Worm (Caenorhabditis elegans) whole organism, L2 larva: Measurements from ENCODE around the gene F43C11.6.

Source experiments
- F13H6.1 ChIP-seq: sonication (generic microtip); optimal IDR thresholded peaks from 2 replicates; lab custom pipeline; 2016; ENCODE audit warnings: missing genetic modification characterization, missing compliant biosample characterization
- R02D3.7 ChIP-seq: fragments of 150-350 bp; optimal IDR thresholded peaks from 2 replicates; lab custom pipeline; 2014; ENCODE audit warnings: missing biosample characterization, missing genetic modification characterization
- ZK546.5 ChIP-seq: sonication (generic microtip); optimal IDR thresholded peaks from 2 replicates; lab custom pipeline; 2017; ENCODE audit warnings: missing biosample characterization, missing genetic modification characterization
- aly-2 ChIP-seq: fragments of 150-350 bp; optimal IDR thresholded peaks from 2 replicates; lab custom pipeline; 2014; ENCODE audit warnings: missing biosample characterization, missing genetic modification characterization
- ama-1 ChIP-seq: fragments of 150-350 bp; optimal IDR thresholded peaks from 2 replicates; lab custom pipeline; 2018; ENCODE audit warnings: inconsistent platforms
- ceh-82 ChIP-seq: fragments of 150-350 bp; optimal IDR thresholded peaks from 2 replicates; lab custom pipeline; 2014; ENCODE audit warnings: missing biosample characterization, missing genetic modification characterization
- crh-2 ChIP-seq: sonication (generic microtip); optimal IDR thresholded peaks from 2 replicates; lab custom pipeline; 2017; ENCODE audit warnings: missing biosample characterization, missing genetic modification characterization
- dmd-4 ChIP-seq: sonication (generic microtip); optimal IDR thresholded peaks from 2 replicates; lab custom pipeline; 2017; ENCODE audit warnings: missing biosample characterization, missing genetic modification characterization
- egl-27 ChIP-seq: sonication (generic microtip); optimal IDR thresholded peaks from 3 replicates; lab custom pipeline; 2017; ENCODE audit warnings: missing biosample characterization, missing genetic modification reagents, missing genetic modification characterization
- elt-3 ChIP-seq: sonication (generic microtip); optimal IDR thresholded peaks from 2 replicates; lab custom pipeline; 2017; ENCODE audit warnings: missing biosample characterization, missing genetic modification characterization
- gmeb-1 ChIP-seq: fragments of 150-350 bp; optimal IDR thresholded peaks from 2 replicates; lab custom pipeline; 2014; ENCODE audit warnings: missing biosample characterization, missing genetic modification characterization
- lin-13 ChIP-seq: fragments of 150-350 bp; optimal IDR thresholded peaks from 2 replicates; lab custom pipeline; 2014; ENCODE audit warnings: missing biosample characterization, missing genetic modification reagents, missing genetic modification characterization
- lin-39 ChIP-seq: fragments of 150-350 bp; optimal IDR thresholded peaks from 2 replicates; lab custom pipeline; 2014; ENCODE audit warnings: missing biosample characterization, missing genetic modification reagents, missing genetic modification characterization
- lsy-2 ChIP-seq, 2 experiments: fragments of 150-350 bp in 1 of 2; sonication (generic microtip) in 1 of 2; optimal IDR thresholded peaks; 2 replicates each; lab custom pipeline; 2014 to 2017; ENCODE audit warnings: missing biosample characterization in 2 of 2, missing genetic modification characterization in 2 of 2
- mab-5 ChIP-seq: fragments of 150-350 bp; optimal IDR thresholded peaks from 2 replicates; lab custom pipeline; 2014; ENCODE audit warnings: missing biosample characterization, missing genetic modification characterization
- mbf-1 ChIP-seq: sonication (generic microtip); optimal IDR thresholded peaks from 2 replicates; lab custom pipeline; 2017; ENCODE audit warnings: missing biosample characterization, missing genetic modification characterization
- mdl-1 ChIP-seq, 2 experiments: fragments of 150-350 bp in 1 of 2; sonication (generic microtip) in 1 of 2; optimal IDR thresholded peaks; 2 replicates each; lab custom pipeline; 2017; ENCODE audit warnings: missing biosample characterization in 2 of 2, missing genetic modification characterization in 2 of 2
- nhr-11 ChIP-seq: fragments of 150-350 bp; optimal IDR thresholded peaks from 2 replicates; lab custom pipeline; 2014; ENCODE audit warnings: missing biosample characterization, missing genetic modification characterization
- nhr-12 ChIP-seq: fragments of 150-350 bp; optimal IDR thresholded peaks from 2 replicates; lab custom pipeline; 2014; ENCODE audit warnings: missing biosample characterization, missing genetic modification characterization
- nhr-129 ChIP-seq: fragments of 150-350 bp; optimal IDR thresholded peaks from 2 replicates; lab custom pipeline; 2014; ENCODE audit warnings: missing biosample characterization, missing genetic modification characterization
- nhr-21 ChIP-seq: fragments of 150-350 bp; optimal IDR thresholded peaks from 2 replicates; lab custom pipeline; 2014; ENCODE audit warnings: missing biosample characterization, missing genetic modification characterization
- nhr-23 ChIP-seq: fragments of 150-350 bp; optimal IDR thresholded peaks from 2 replicates; lab custom pipeline; 2014; ENCODE audit warnings: missing biosample characterization, missing genetic modification reagents, missing genetic modification characterization
- nhr-237 ChIP-seq: fragments of 150-350 bp; optimal IDR thresholded peaks from 2 replicates; lab custom pipeline; 2014; ENCODE audit warnings: missing biosample characterization, missing genetic modification characterization
- nhr-6 ChIP-seq: fragments of 150-350 bp; optimal IDR thresholded peaks from 2 replicates; lab custom pipeline; 2014; ENCODE audit warnings: missing biosample characterization, missing genetic modification characterization
- nhr-77 ChIP-seq: fragments of 150-350 bp; optimal IDR thresholded peaks from 2 replicates; lab custom pipeline; 2014; ENCODE audit warnings: missing biosample characterization, missing genetic modification characterization
- peb-1 ChIP-seq: fragments of 150-350 bp; optimal IDR thresholded peaks from 2 replicates; lab custom pipeline; 2014; ENCODE audit warnings: missing biosample characterization, missing genetic modification characterization
- sem-4 ChIP-seq: fragments of 150-350 bp; optimal IDR thresholded peaks from 2 replicates; lab custom pipeline; 2014; ENCODE audit warnings: missing biosample characterization, missing genetic modification reagents, missing genetic modification characterization
- sma-3 ChIP-seq: sonication (generic microtip); optimal IDR thresholded peaks from 2 replicates; lab custom pipeline; 2016; ENCODE audit warnings: missing genetic modification reagents, missing genetic modification characterization, missing compliant biosample characterization
- sma-9 ChIP-seq, 2 experiments: fragments of 150-350 bp in 1 of 2; sonication (generic microtip) in 1 of 2; optimal IDR thresholded peaks; 2 replicates each; lab custom pipeline; 2014 to 2016; ENCODE audit warnings: missing genetic modification characterization in 2 of 2, mild to moderate bottlenecking in 1 of 2, missing biosample characterization in 1 of 2, missing compliant biosample characterization in 1 of 2, missing genetic modification reagents in 1 of 2, moderate library complexity in 1 of 2
- snpc-4 ChIP-seq: fragments of 150-350 bp; optimal IDR thresholded peaks from 2 replicates; lab custom pipeline; 2014; ENCODE audit warnings: missing biosample characterization, missing genetic modification characterization
- unc-55 ChIP-seq: fragments of 150-350 bp; sonication (generic microtip); optimal IDR thresholded peaks from 3 replicates; lab custom pipeline; 2014; ENCODE audit warnings: missing biosample characterization, missing genetic modification reagents, missing genetic modification characterization
- unc-62 ChIP-seq: fragments of 150-350 bp; optimal IDR thresholded peaks from 2 replicates; lab custom pipeline; 2014; ENCODE audit warnings: missing biosample characterization, missing genetic modification reagents, missing genetic modification characterization
- zag-1 ChIP-seq: fragments of 150-350 bp; optimal IDR thresholded peaks from 2 replicates; lab custom pipeline; 2014; ENCODE audit warnings: missing biosample characterization, missing genetic modification characterization
- ztf-4 ChIP-seq: fragments of 150-350 bp; optimal IDR thresholded peaks from 2 replicates; lab custom pipeline; 2014; ENCODE audit warnings: missing biosample characterization, missing genetic modification characterization

The F43C11.6 gene

DNA sequence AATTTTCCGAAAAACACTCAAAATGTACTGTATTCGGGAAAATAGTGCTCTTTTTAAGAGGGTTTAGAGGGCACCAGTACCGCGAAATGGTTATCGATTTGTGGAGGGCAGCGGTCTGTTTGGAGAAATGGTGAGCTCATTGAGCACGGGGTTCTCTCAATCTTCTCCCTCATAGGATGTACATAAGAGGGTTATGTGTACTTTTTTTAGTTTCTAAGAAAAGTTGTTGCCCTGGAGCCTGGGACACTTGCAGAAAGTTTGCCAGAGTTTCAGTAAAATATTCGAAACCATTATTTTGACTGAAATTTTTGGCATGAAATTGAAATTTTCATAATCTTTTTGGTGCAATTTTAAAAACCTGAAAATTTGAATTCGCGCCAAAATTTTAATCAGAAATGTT lies 10.3 kb downstream of the F43C11.6 start, which contains the start of gene F43C11.10:
Gene F43C11.10, minus strand, starts transcription at position 101 of the 400 bp plus-strand sequence.
- TF ChIP-seq lin-13 (GFP tag; lab: Kevin White, UChicago) (no peak), mab-5 (tag; lab: Kevin White, UChicago) (no peak), gmeb-1 (tag; lab: Kevin White, UChicago) (no peak), sem-4 (no peak), R02D3.7 (tag; lab: Kevin White, UChicago) (no peak), unc-62 (GFP tag; lab: Kevin White, UChicago) (no peak), lin-39 (no peak), aly-2 (tag; lab: Kevin White, UChicago) (no peak), nhr-12 (tag; lab: Kevin White, UChicago) (no peak), mdl-1 (tag; optimal IDR thresholded peaks at IDR 0.05; lab: Kevin White, UChicago) (no peak), crh-2 (tag; lab: Kevin White, UChicago) (no peak), nhr-21 (tag; lab: Kevin White, UChicago) (no peak), ztf-4 (tag; lab: Kevin White, UChicago) (no peak), nhr-6 (no peak)

DNA sequence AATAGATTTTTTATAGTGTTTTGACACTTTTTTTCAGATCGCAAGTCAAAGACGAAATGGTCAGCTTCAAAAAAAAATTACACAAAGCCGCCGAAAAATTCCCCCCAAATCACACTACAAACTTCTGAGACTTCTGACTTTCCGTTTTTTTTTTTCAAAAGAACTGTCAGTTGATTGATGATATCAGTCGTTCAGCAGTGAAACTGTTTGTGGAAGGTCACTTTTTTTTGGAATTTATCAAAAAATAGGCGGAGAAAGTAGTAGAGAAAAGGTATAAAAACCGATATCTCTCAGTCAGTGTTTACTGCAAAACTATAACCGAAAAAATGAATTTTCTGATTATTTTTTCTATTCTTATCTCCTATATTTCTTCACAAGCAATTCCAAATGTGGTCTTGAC lies 10.8 kb downstream of the F43C11.6 start, which contains the start of gene F43C11.3:
Gene F43C11.3, plus strand, starts transcription at position 301 of the 400 bp plus-strand sequence.
- TF ChIP-seq peb-1 (tag; lab: Kevin White, UChicago) = no peak
- TF ChIP-seq F13H6.1 (tag; lab: Kevin White, UChicago) = no peak
- TF ChIP-seq unc-55 = no peak
- TF ChIP-seq dmd-4 (tag; lab: Kevin White, UChicago) = no peak
- TF ChIP-seq nhr-12 (tag; lab: Kevin White, UChicago) = no peak
- TF ChIP-seq ztf-4 (tag; lab: Kevin White, UChicago) = no peak
- TF ChIP-seq R02D3.7 (tag; lab: Kevin White, UChicago) = no peak
- TF ChIP-seq nhr-21 (tag; lab: Kevin White, UChicago) = no peak
- no peak for TF ChIP-seq mab-5 (tag; lab: Kevin White, UChicago)
- no peak for TF ChIP-seq ZK546.5 (tag; lab: Kevin White, UChicago)
- TF ChIP-seq nhr-129 (tag; lab: Kevin White, UChicago) = no peak
- TF ChIP-seq ceh-82 = no peak
- TF ChIP-seq lin-39 = no peak
- TF ChIP-seq nhr-77 (tag; lab: Kevin White, UChicago) = no peak
- TF ChIP-seq unc-62 (GFP tag; lab: Kevin White, UChicago) = no peak
- TF ChIP-seq sma-9 (GFP tag; optimal IDR thresholded peaks at IDR 0.05; lab: Kevin White, UChicago) = no peak
- TF ChIP-seq sma-9 (tag; optimal IDR thresholded peaks at IDR 0.05; lab: Kevin White, UChicago) = no peak
- TF ChIP-seq aly-2 (tag; lab: Kevin White, UChicago) = no peak
- no peak for TF ChIP-seq mdl-1 (tag; optimal IDR thresholded peaks at IDR 0.05; lab: Kevin White, UChicago)
- TF ChIP-seq nhr-23 (tag; lab: Kevin White, UChicago) = no peak
- no peak for TF ChIP-seq crh-2 (tag; lab: Kevin White, UChicago)

DNA sequence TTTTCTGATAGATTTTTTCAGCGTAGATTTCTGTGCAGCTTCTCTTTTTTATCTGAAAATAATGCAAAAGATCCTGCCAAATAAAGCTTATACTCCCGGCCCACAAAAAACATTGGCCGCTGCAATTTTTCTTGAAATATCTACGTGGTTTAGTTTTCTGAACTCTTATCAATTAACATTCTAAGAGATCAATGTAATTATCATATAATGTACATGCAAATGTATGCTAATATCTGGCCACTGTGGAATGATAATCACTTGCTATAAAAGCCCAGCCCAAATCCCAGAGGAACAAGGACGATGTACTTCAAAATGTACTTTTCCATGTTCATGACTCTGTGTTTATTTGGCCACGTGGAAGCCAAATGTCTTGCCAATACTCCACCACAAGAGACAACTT lies 12.2 kb downstream of the F43C11.6 start, which contains the start of gene F43C11.2:
Gene F43C11.2, plus strand, starts transcription at position 301 of the 400 bp plus-strand sequence.
- no peak for TF ChIP-seq sem-4
- no peak for TF ChIP-seq egl-27 (tag; lab: Kevin White, UChicago)

DNA sequence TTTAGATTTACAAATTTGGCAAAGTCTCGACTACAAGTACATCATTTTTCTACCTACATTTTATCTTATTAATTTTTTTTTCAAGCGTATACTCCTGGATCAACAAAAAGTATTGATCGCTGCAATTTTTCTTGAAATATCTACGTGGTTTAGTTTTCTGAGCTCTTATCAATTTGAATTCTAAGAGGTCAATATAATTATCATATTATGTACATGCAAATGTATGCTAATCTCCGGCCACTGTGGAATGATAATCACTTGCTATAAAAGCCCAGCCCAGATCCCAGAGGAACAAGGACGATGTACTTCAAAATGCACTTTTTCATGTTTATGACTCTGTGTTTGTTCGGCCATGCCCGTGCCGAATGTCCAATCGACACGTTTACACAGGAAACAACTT lies 14.6 kb downstream of the F43C11.6 start, which contains the start of gene F43C11.1:
Gene F43C11.1, plus strand, starts transcription at position 301 of the 400 bp plus-strand sequence.
- TF ChIP-seq nhr-23 (tag; lab: Kevin White, UChicago) = no peak
- no peak for TF ChIP-seq sma-3 (GFP tag; lab: Kevin White, UChicago)
- no peak for TF ChIP-seq nhr-77 (tag; lab: Kevin White, UChicago)
- TF ChIP-seq ama-1 (lab: Kevin White, UChicago) = no peak
- TF ChIP-seq lsy-2 (tag; optimal IDR thresholded peaks at IDR 0.05; lab: Kevin White, UChicago) = no peak
- no peak for TF ChIP-seq nhr-6
- no peak for TF ChIP-seq R02D3.7 (tag; lab: Kevin White, UChicago)
- no peak for TF ChIP-seq elt-3
- no peak for TF ChIP-seq dmd-4 (tag; lab: Kevin White, UChicago)
- TF ChIP-seq mbf-1 = no peak
- no peak for TF ChIP-seq nhr-237 (tag; lab: Kevin White, UChicago)
- TF ChIP-seq, all 48 proteins: peak for 0

DNA sequence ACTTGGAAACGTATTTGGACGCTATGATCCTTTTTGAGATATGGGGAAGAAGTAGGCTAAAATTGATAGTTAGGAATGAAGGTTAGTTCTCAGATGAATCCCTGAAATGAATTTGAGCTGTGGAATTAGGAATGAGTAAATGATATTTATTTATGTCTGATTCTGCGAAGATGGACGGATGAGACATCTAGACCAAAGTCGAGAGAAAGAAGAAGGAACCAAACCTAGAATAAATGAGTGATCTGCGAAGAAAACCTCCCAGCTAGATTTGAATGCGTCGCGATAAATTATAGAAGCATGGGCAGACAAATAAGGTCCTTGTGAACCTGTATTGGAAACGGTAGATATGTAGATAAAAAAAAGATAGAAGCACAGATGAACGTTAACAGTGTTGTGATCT lies 17.7 kb downstream of the F43C11.6 start, which contains the start of gene F43C11.16:
Gene F43C11.16, minus strand, starts transcription at position 101 of the 400 bp plus-strand sequence.
- TF ChIP-seq snpc-4 (no peak), zag-1 (no peak), lin-39 (no peak), ztf-4 (tag; lab: Kevin White, UChicago) (no peak), nhr-11 (tag; lab: Kevin White, UChicago) (no peak)
